Fruit fly (Drosophila melanogaster) whole organism, embryonic: ENCODE results near the gene CG5781.

ENCODE experiments used
- Bgb ChIP-seq: fragments of 200-800 bp; sonication (Bioruptor generic); IDR thresholded peaks from 2 replicates; pipeline ENCODE4 v1.3.6; 2022; ENCODE audit warnings: missing biosample characterization, missing genetic modification characterization; ENCODE audit not compliant: partially characterized antibody
- CG10274 ChIP-seq: fragments of 200-800 bp; sonication (Bioruptor generic); optimal IDR thresholded peaks from 3 replicates; lab custom pipeline; 2017; ENCODE audit warnings: missing biosample characterization, mild to moderate bottlenecking, missing genetic modification characterization
- CG10565 ChIP-seq: fragments of 200-800 bp; sonication (Bioruptor generic); optimal IDR thresholded peaks from 3 replicates; lab custom pipeline; 2016; ENCODE audit warnings: missing biosample characterization, mild to moderate bottlenecking, missing genetic modification characterization
- CG11247 ChIP-seq: fragments of 200-800 bp; sonication (Bioruptor generic); IDR thresholded peaks from 2 replicates; pipeline ENCODE4 v1.3.6; 2022; ENCODE audit warnings: missing biosample characterization, missing genetic modification characterization
- CG13624 ChIP-seq: fragments of 200-800 bp; sonication (Bioruptor generic); optimal IDR thresholded peaks from 2 replicates; lab custom pipeline; 2016; ENCODE audit warnings: missing biosample characterization, missing genetic modification characterization
- CG17385 ChIP-seq: fragments of 200-800 bp; sonication (Bioruptor generic); optimal IDR thresholded peaks from 3 replicates; lab custom pipeline; 2018; ENCODE audit warnings: missing biosample characterization, mild to moderate bottlenecking, missing genetic modification characterization
- CG1832 ChIP-seq: fragments of 200-800 bp; sonication (Bioruptor generic); optimal IDR thresholded peaks from 2 replicates; lab custom pipeline; 2017; ENCODE audit warnings: missing biosample characterization, mild to moderate bottlenecking, missing genetic modification characterization, inconsistent platforms
- CG2129 ChIP-seq: fragments of 200-800 bp; sonication (Bioruptor generic); IDR thresholded peaks from 2 replicates; pipeline ENCODE4 v1.3.6; 2022; ENCODE audit warnings: missing biosample characterization, missing genetic modification characterization; ENCODE audit not compliant: partially characterized antibody
- CG32532 ChIP-seq: fragments of 200-800 bp; sonication (Bioruptor generic); IDR thresholded peaks from 2 replicates; pipeline ENCODE4 v1.3.6; 2022; ENCODE audit warnings: missing biosample characterization, missing genetic modification characterization
- CG3407 ChIP-seq: fragments of 200-800 bp; sonication (Bioruptor generic); optimal IDR thresholded peaks from 2 replicates; lab custom pipeline; 2018; ENCODE audit warnings: missing biosample characterization, mild to moderate bottlenecking, missing genetic modification characterization
- CG3995 ChIP-seq: fragments of 200-800 bp; sonication (Bioruptor generic); optimal IDR thresholded peaks from 3 replicates; lab custom pipeline; 2016; ENCODE audit warnings: missing biosample characterization, missing genetic modification characterization
- CG4617 ChIP-seq: fragments of 200-800 bp; sonication (Bioruptor generic); optimal IDR thresholded peaks from 3 replicates; lab custom pipeline; 2016; ENCODE audit warnings: missing biosample characterization, missing genetic modification characterization, borderline replicate concordance
- CG6272 ChIP-seq: fragments of 200-800 bp; sonication (Bioruptor generic); IDR thresholded peaks from 2 replicates; pipeline ENCODE4 v1.3.6; 2022; ENCODE audit warnings: missing biosample characterization, missing genetic modification characterization
- CG8290 ChIP-seq, 3 experiments: fragments of 200-800 bp; sonication (Bioruptor generic); optimal IDR thresholded peaks; 2 replicates each; lab custom pipeline; 2016 to 2019; ENCODE audit warnings: missing biosample characterization in 3 of 3, missing genetic modification characterization in 3 of 3, mild to moderate bottlenecking in 2 of 3, moderate library complexity in 1 of 3
- CG8388 ChIP-seq: fragments of 200-800 bp; sonication (Bioruptor generic); optimal IDR thresholded peaks from 2 replicates; lab custom pipeline; 2019; ENCODE audit warnings: missing biosample characterization, mild to moderate bottlenecking, missing genetic modification characterization, moderate library complexity
- CG8478 ChIP-seq: fragments of >200 bp; optimal IDR thresholded peaks from 2 replicates; lab custom pipeline; 2018
- CG9437 ChIP-seq: fragments of 200-800 bp; sonication (Bioruptor generic); optimal IDR thresholded peaks from 2 replicates; lab custom pipeline; 2018; ENCODE audit warnings: missing biosample characterization, mild to moderate bottlenecking, missing genetic modification characterization
- CG9727 ChIP-seq: fragments of 200-800 bp; sonication (Bioruptor generic); optimal IDR thresholded peaks from 3 replicates; lab custom pipeline; 2017; ENCODE audit warnings: missing biosample characterization, mild to moderate bottlenecking, missing genetic modification characterization
- Dek ChIP-seq: fragments of 200-800 bp; sonication (Bioruptor generic); optimal IDR thresholded peaks from 3 replicates; lab custom pipeline; 2019; ENCODE audit warnings: missing biosample characterization, mild to moderate bottlenecking, missing genetic modification characterization, moderate library complexity
- Gug ChIP-seq: fragments of 200-800 bp; sonication (Bioruptor generic); IDR thresholded peaks from 4 replicates; pipeline ENCODE4 v1.3.6; 2022; ENCODE audit warnings: missing biosample characterization, missing genetic modification characterization
- H2.0 ChIP-seq: fragments of 200-800 bp; sonication (Bioruptor generic); IDR thresholded peaks from 2 replicates; pipeline ENCODE4 v1.3.6; 2022; ENCODE audit warnings: missing biosample characterization, missing genetic modification characterization
- Lhr ChIP-seq: fragments of 200-800 bp; sonication (Bioruptor generic); optimal IDR thresholded peaks from 3 replicates; lab custom pipeline; 2017; ENCODE audit warnings: mild to moderate bottlenecking, missing biosample characterization, missing genetic modification reagents, missing genetic modification characterization
- MBD-R2 ChIP-seq: fragments of 200-800 bp; sonication (Bioruptor generic); IDR thresholded peaks from 2 replicates; pipeline ENCODE4 v1.3.6; 2022; ENCODE audit warnings: missing biosample characterization, missing genetic modification characterization
- NC2β ChIP-seq: fragments of 200-800 bp; sonication (Bioruptor generic); optimal IDR thresholded peaks from 2 replicates; lab custom pipeline; 2016; ENCODE audit warnings: missing biosample characterization, missing genetic modification characterization
- Nf-YA ChIP-seq: fragments of 200-800 bp; sonication (Bioruptor generic); IDR thresholded peaks from 2 replicates; pipeline ENCODE4 v1.3.6; 2022; ENCODE audit warnings: missing biosample characterization, missing genetic modification characterization
- NfI ChIP-seq: fragments of 200-800 bp; sonication (Bioruptor generic); optimal IDR thresholded peaks from 3 replicates; lab custom pipeline; 2018; ENCODE audit warnings: missing biosample characterization, mild to moderate bottlenecking, missing genetic modification characterization, moderate library complexity
- Opbp ChIP-seq: fragments of 200-800 bp; sonication (Bioruptor generic); IDR thresholded peaks from 3 replicates; pipeline ENCODE4 v1.3.6; 2022; ENCODE audit warnings: missing biosample characterization, missing genetic modification characterization; ENCODE audit not compliant: partially characterized antibody
- Optix ChIP-seq: fragments of 200-800 bp; sonication (Bioruptor generic); IDR thresholded peaks from 3 replicates; pipeline ENCODE4 v1.3.6; 2022; ENCODE audit warnings: missing biosample characterization, missing genetic modification characterization
- Rfx ChIP-seq: fragments of 200-800 bp; sonication (Bioruptor generic); IDR thresholded peaks from 2 replicates; pipeline ENCODE4 v1.3.6; 2022; ENCODE audit warnings: missing biosample characterization, missing genetic modification characterization
- Scr ChIP-seq: fragments of 200-800 bp; sonication (Bioruptor generic); IDR thresholded peaks from 2 replicates; pipeline ENCODE4 v1.3.6; 2022; ENCODE audit warnings: missing biosample characterization, missing genetic modification characterization; ENCODE audit not compliant: partially characterized antibody
- Sry-β ChIP-seq: fragments of 200-800 bp; sonication (Bioruptor generic); optimal IDR thresholded peaks from 2 replicates; lab custom pipeline; 2018; ENCODE audit warnings: missing biosample characterization, mild to moderate bottlenecking, missing genetic modification characterization, moderate library complexity
- Sry-δ ChIP-seq: fragments of 200-800 bp; sonication (Bioruptor generic); optimal IDR thresholded peaks from 2 replicates; lab custom pipeline; 2016; ENCODE audit warnings: missing biosample characterization, missing genetic modification characterization
- ab ChIP-seq: fragments of 200-800 bp; sonication (Bioruptor generic); optimal IDR thresholded peaks from 2 replicates; lab custom pipeline; 2016; ENCODE audit warnings: missing biosample characterization, missing genetic modification characterization
- az2 ChIP-seq: fragments of 200-800 bp; sonication (Bioruptor generic); optimal IDR thresholded peaks from 3 replicates; lab custom pipeline; 2016; ENCODE audit warnings: missing biosample characterization, missing genetic modification characterization
- crol ChIP-seq: fragments of 200-800 bp; sonication (Bioruptor generic); IDR thresholded peaks from 2 replicates; pipeline ENCODE4 v1.3.6; 2022; ENCODE audit warnings: missing biosample characterization, missing genetic modification characterization
- fd102C ChIP-seq: fragments of 200-800 bp; sonication (Bioruptor generic); optimal IDR thresholded peaks from 2 replicates; lab custom pipeline; 2018; ENCODE audit warnings: missing biosample characterization, mild to moderate bottlenecking, missing genetic modification characterization, moderate library complexity
- gt ChIP-seq: fragments of 200-800 bp; sonication (Bioruptor generic); IDR thresholded peaks from 2 replicates; pipeline ENCODE4 v1.3.6; 2022; ENCODE audit warnings: missing biosample characterization, missing genetic modification characterization
- her ChIP-seq: fragments of 200-800 bp; sonication (Bioruptor generic); optimal IDR thresholded peaks from 2 replicates; lab custom pipeline; 2016; ENCODE audit warnings: missing biosample characterization, missing genetic modification characterization
- inv ChIP-seq: fragments of 200-800 bp; sonication (Bioruptor generic); IDR thresholded peaks from 2 replicates; pipeline ENCODE4 v1.3.6; 2022; ENCODE audit warnings: missing biosample characterization, missing genetic modification characterization; ENCODE audit not compliant: partially characterized antibody
- lbe ChIP-seq: fragments of 200-800 bp; sonication (Bioruptor generic); optimal IDR thresholded peaks from 2 replicates; lab custom pipeline; 2016; ENCODE audit warnings: missing biosample characterization, mild to moderate bottlenecking, missing genetic modification characterization
- org-1 ChIP-seq: fragments of 200-800 bp; sonication (Bioruptor generic); optimal IDR thresholded peaks from 2 replicates; lab custom pipeline; 2017; ENCODE audit warnings: missing biosample characterization, missing genetic modification characterization
- ro ChIP-seq: fragments of 200-800 bp; sonication (Bioruptor generic); IDR thresholded peaks from 2 replicates; pipeline ENCODE4 v1.3.6; 2022; ENCODE audit warnings: missing biosample characterization, missing genetic modification characterization
- sens ChIP-seq: fragments of 200-800 bp; sonication (Bioruptor generic); peaks from one replicate; lab custom pipeline; 2016; ENCODE audit warnings: missing biosample characterization, missing genetic modification characterization
- so ChIP-seq: fragments of 200-800 bp; sonication (Bioruptor generic); IDR thresholded peaks from 3 replicates; pipeline ENCODE4 v1.3.6; 2022; ENCODE audit warnings: missing biosample characterization, missing genetic modification characterization
- tx ChIP-seq: fragments of 200-800 bp; sonication (Bioruptor generic); optimal IDR thresholded peaks from 2 replicates; lab custom pipeline; 2016; ENCODE audit warnings: missing biosample characterization, missing genetic modification characterization
- usp ChIP-seq: fragments of >200 bp; optimal IDR thresholded peaks from 2 replicates; lab custom pipeline; 2017; ENCODE audit warnings: missing biosample characterization, missing genetic modification characterization
- wdn ChIP-seq: fragments of 200-800 bp; sonication (Bioruptor generic); IDR thresholded peaks from 2 replicates; pipeline ENCODE4 v1.3.6; 2022; ENCODE audit warnings: missing biosample characterization, missing genetic modification characterization

Gene CG5781

DNA sequence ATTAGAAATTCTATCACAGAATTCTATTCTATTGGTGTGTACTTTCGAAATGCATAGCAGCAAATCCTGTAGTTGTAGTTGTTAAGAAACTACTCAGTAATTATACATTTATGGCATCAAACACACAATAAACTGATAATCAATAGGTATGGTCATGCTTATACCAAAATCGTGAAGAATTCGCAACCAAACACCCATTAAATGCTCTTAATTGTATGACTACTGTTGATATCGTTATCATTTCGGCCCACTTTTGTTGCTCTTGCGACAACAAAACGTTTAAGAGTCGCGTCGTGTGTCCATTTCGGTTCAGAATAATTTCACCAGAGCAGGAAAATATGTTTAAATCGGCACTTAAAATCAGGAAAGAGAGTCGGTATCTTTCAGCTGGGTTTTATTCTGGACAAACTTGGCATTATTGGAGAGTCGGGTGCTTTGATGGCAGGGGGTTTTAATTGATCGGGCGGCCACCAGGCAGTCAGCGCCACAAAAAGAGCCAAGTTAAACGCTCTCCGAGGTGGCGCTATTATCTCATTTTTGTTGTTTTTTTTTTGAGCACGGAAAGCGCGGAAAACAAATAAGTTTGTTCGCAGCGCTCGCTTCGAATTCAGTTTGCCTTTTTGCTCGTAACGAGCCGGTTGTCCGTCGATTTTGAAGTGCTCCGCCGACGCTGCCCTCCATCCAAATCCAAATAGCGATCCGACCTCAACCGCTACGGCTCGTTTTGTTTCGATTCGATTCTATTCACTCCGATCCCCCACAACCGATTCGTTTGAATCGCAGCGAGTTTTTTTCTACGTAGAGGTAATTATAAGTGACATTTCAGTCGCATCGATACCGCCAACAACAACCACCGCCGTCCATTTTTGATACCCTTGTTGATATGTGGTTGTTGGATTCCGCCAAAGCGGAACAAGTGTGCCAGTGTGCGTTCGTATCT, 21.6 kb upstream of the CG5781 start, which contains the start of gene MRP (continued):
- no peak for TF ChIP-seq crol (GFP tag; lab: Robert Waterston, UW)
- TF ChIP-seq CG10274 (GFP tag; lab: Kevin White, UChicago) = no peak
- peak; percentile 6 for TF ChIP-seq NfI
- TF ChIP-seq CG9437 (GFP tag; lab: Kevin White, UChicago) = no peak
- no peak for TF ChIP-seq Lhr (GFP tag; lab: Kevin White, UChicago)
- TF ChIP-seq Nf-YA = 0 out of 2 replicates have a peak, but pooled peaks have one; percentile 16
- no peak for TF ChIP-seq CG17385 (GFP tag; lab: Kevin White, UChicago)
- peak; percentile 34; the same call in 1 of the 2 replicates for TF ChIP-seq Rfx (GFP tag; lab: Robert Waterston, UW)
- TF ChIP-seq MBD-R2 = no peak
- no peak for TF ChIP-seq CG6272
- peak; percentile 17; the same call in 1 of the 2 replicates for TF ChIP-seq inv (GFP tag; lab: Robert Waterston, UW)
- TF ChIP-seq so (GFP tag; lab: Robert Waterston, UW) = peak; percentile 59; the same call in 1 of the 3 replicates
- TF ChIP-seq CG32532 (GFP tag; lab: Robert Waterston, UW) = no peak
- no peak for TF ChIP-seq Dek (tag; lab: Kevin White, UChicago)
- no peak for TF ChIP-seq lbe (GFP tag; lab: Kevin White, UChicago)
- TF ChIP-seq CG9727 (GFP tag; lab: Kevin White, UChicago) = no peak
- TF ChIP-seq her (GFP tag; lab: Kevin White, UChicago) = peak; percentile 8
- TF ChIP-seq, all 482 proteins: peak for 77

DNA sequence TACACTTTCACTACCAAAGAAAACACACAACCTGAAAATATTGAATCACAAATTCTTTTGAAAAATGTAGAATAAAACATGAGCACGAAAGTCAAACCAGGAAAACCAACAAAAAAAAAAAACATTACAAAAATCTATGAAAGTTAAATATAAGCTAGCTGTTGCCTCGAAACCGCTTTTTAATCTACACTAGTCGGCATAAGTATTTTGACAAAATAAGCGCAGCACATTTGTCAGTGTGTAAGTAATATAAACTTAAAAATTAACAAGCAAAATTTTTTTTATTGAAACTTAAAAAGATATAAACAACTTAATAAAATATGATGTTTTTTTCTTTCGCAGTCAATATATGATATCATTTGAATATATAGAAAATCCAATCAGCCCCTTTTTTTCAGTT, 15.7 kb upstream of the CG5781 start, which contains the start of gene CG5787:
CG5787 (minus strand) TSS at position 101 of the 400 bp plus-strand sequence.
- TF ChIP-seq NC2β (GFP tag; lab: Kevin White, UChicago) (no peak), sens (GFP tag; lab: Kevin White, UChicago) (peak; percentile 39), CG9727 (GFP tag; lab: Kevin White, UChicago) (no peak), CG10274 (GFP tag; lab: Kevin White, UChicago) (no peak), CG8388 (GFP tag; lab: Kevin White, UChicago) (peak; percentile 19), CG11247 (no peak), Gug (GFP tag; lab: Robert Waterston, UW) (no peak), Optix (GFP tag; lab: Robert Waterston, UW) (no peak), ro (GFP tag; lab: Robert Waterston, UW) (no peak), CG8478 (lab: Kevin White, UChicago) (no peak), Scr (GFP tag; lab: Robert Waterston, UW) (no peak)

DNA sequence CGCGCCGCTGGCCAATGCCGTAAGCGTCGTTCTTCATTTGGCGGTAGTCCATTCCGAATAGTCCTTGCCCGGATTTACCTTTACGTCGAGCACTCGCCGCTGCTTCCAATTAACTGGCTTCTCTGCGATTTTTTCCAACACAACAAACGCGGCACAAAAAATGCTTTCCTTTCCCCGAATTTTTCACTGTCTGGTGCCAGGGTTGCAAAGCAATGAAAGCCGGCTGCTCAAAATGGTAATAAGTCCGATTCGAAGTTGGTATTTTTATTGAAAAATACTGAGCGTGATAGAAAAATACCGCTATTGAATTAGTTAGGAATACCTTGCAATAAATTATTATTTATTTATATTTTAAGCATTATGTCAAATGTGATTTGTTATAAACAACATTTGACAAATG, 15.1 kb upstream of the CG5781 start:
- TF ChIP-seq org-1 (GFP tag; lab: Kevin White, UChicago) (no peak), az2 (no peak), CG2129 (GFP tag; lab: Robert Waterston, UW) (no peak), wdn (GFP tag; lab: Robert Waterston, UW) (no peak), Sry-δ (GFP tag; lab: Kevin White, UChicago) (peak; percentile 6), gt (GFP tag; lab: Robert Waterston, UW) (no peak), CG4617 (peak; percentile 73), fd102C (GFP tag; lab: Kevin White, UChicago) (no peak), CG3407 (GFP tag; lab: Kevin White, UChicago) (no peak), CG10565 (GFP tag; lab: Kevin White, UChicago) (no peak), CG3995 (GFP tag; lab: Kevin White, UChicago) (peak; percentile 45), H2.0 (no peak), CG8290 (GFP tag; optimal IDR thresholded peaks at IDR 0.05; lab: Kevin White, UChicago) (no peak), CG8290 (tag; optimal IDR thresholded peaks at IDR 0.05; lab: Kevin White, UChicago) (no peak), ab (GFP tag; lab: Kevin White, UChicago) (no peak), CG1832 (GFP tag; lab: Kevin White, UChicago) (no peak), Opbp (no peak), tx (GFP tag; lab: Kevin White, UChicago) (no peak), usp (GFP tag; lab: Kevin White, UChicago) (no peak), Sry-β (no peak), CG13624 (GFP tag; lab: Kevin White, UChicago) (no peak), Bgb (GFP tag; lab: Robert Waterston, UW) (no peak)
